Worm (Caenorhabditis elegans) whole organism, L3 larva: ENCODE data around the gene mec-17.

Experiments used
- aly-2 ChIP-seq: fragments of 150-350 bp; optimal IDR thresholded peaks from 2 replicates; lab custom pipeline; 2014; ENCODE audit warnings: missing biosample characterization, missing genetic modification characterization
- egl-27 ChIP-seq: sonication (generic microtip); optimal IDR thresholded peaks from 4 replicates; lab custom pipeline; 2017; ENCODE audit warnings: missing biosample characterization, missing genetic modification reagents, missing genetic modification characterization
- eor-1 ChIP-seq, 2 experiments: fragments of 150-350 bp; optimal IDR thresholded peaks; 2 replicates each; lab custom pipeline; 2014 to 2018; ENCODE audit warnings: missing biosample characterization in 2 of 2, missing genetic modification characterization in 2 of 2
- lsy-12 ChIP-seq: sonication (generic microtip); optimal IDR thresholded peaks from 2 replicates; lab custom pipeline; 2016; ENCODE audit warnings: mild to moderate bottlenecking, missing genetic modification characterization, missing compliant biosample characterization
- mdl-1 ChIP-seq: fragments of 150-350 bp; optimal IDR thresholded peaks from 2 replicates; lab custom pipeline; 2014; ENCODE audit warnings: missing biosample characterization, missing genetic modification characterization
- nhr-12 ChIP-seq: fragments of 150-350 bp; optimal IDR thresholded peaks from 2 replicates; lab custom pipeline; 2014; ENCODE audit warnings: missing biosample characterization, missing genetic modification characterization
- nhr-23 ChIP-seq: fragments of 150-350 bp; optimal IDR thresholded peaks from 2 replicates; lab custom pipeline; 2014; ENCODE audit warnings: missing biosample characterization, missing genetic modification reagents, missing genetic modification characterization
- nhr-237 ChIP-seq: fragments of 150-350 bp; optimal IDR thresholded peaks from 2 replicates; lab custom pipeline; 2014; ENCODE audit warnings: missing biosample characterization, missing genetic modification characterization
- nhr-77 ChIP-seq: fragments of 150-350 bp; optimal IDR thresholded peaks from 2 replicates; lab custom pipeline; 2014; ENCODE audit warnings: missing biosample characterization, missing genetic modification characterization
- pha-4 ChIP-seq: fragments of 150-350 bp; optimal IDR thresholded peaks from 2 replicates; lab custom pipeline; 2014; ENCODE audit warnings: missing biosample characterization, missing genetic modification reagents, missing genetic modification characterization
- snpc-4 ChIP-seq: fragments of 150-350 bp; optimal IDR thresholded peaks from 2 replicates; lab custom pipeline; 2014; ENCODE audit warnings: missing biosample characterization, missing genetic modification characterization
- unc-39 ChIP-seq: sonication (generic microtip); optimal IDR thresholded peaks from 4 replicates; lab custom pipeline; 2017; ENCODE audit warnings: missing biosample characterization, missing genetic modification characterization
- unc-62 ChIP-seq: fragments of 150-350 bp; sonication (generic microtip); optimal IDR thresholded peaks from 4 replicates; lab custom pipeline; 2014; ENCODE audit warnings: missing biosample characterization, missing genetic modification reagents, missing genetic modification characterization

- TF ChIP-seq egl-27 (no peak), unc-62 (GFP tag; lab: Kevin White, UChicago) (no peak), nhr-12 (tag; lab: Kevin White, UChicago) (no peak), eor-1 (tag; optimal IDR thresholded peaks at IDR 0.05; lab: Kevin White, UChicago) (no peak), mdl-1 (tag; lab: Kevin White, UChicago) (no peak), lsy-12 (tag; lab: Kevin White, UChicago) (no peak), unc-39 (tag; lab: Kevin White, UChicago) (no peak), nhr-237 (tag; lab: Kevin White, UChicago) (no peak), aly-2 (tag; lab: Kevin White, UChicago) (no peak), nhr-77 (tag; lab: Kevin White, UChicago) (no peak), snpc-4 (tag; lab: Kevin White, UChicago) (no peak), nhr-23 (tag; lab: Kevin White, UChicago) (no peak), pha-4 (tag; lab: Kevin White, UChicago) (no peak)
Observed at ce11 chrIV:7994715-7995114, 7.7 kb upstream of the mec-17 start.
